Worm (Caenorhabditis elegans) whole organism, young adult: ENCODE data around the gene str-88.
"Not testable (repeated sequence)": the region's sequence is repeated elsewhere in the genome, so short reads cannot be mapped to it uniquely, and the experiment has no call there.

Source experiments
- B0019.2 ChIP-seq: fragments of 200-800 bp; sonication (Bioruptor generic); conservative IDR thresholded peaks from 2 replicates; pipeline ENCODE4 v1.3.6; 2022; ENCODE audit warnings: missing genetic modification reagents, missing genetic modification characterization, missing compliant biosample characterization
- B0261.1 ChIP-seq: sonication (generic microtip); optimal IDR thresholded peaks from 2 replicates; lab custom pipeline; 2016; ENCODE audit warnings: mild to moderate bottlenecking, missing genetic modification characterization, moderate library complexity, missing compliant biosample characterization
- F49E8.2 ChIP-seq: sonication (generic microtip); optimal IDR thresholded peaks from 3 replicates; lab custom pipeline; 2017; ENCODE audit warnings: missing genetic modification characterization, mild to moderate bottlenecking, missing compliant biosample characterization, antibody characterized with exemption, moderate library complexity; ENCODE audit not compliant: insufficient read depth
- F55B11.4 ChIP-seq: sonication (generic microtip); optimal IDR thresholded peaks from 2 replicates; lab custom pipeline; 2016; ENCODE audit warnings: missing compliant biosample characterization, missing genetic modification characterization, borderline replicate concordance; ENCODE audit not compliant: insufficient read depth
- F57A8.1 ChIP-seq: fragments of 200-800 bp; sonication (Bioruptor generic); optimal IDR thresholded peaks from 2 replicates; lab custom pipeline; 2018; ENCODE audit warnings: mild to moderate bottlenecking, missing genetic modification characterization, moderate library complexity, missing compliant biosample characterization
- T07F8.4 ChIP-seq: sonication (generic microtip); optimal IDR thresholded peaks from 2 replicates; lab custom pipeline; 2016; ENCODE audit warnings: mild to moderate bottlenecking, missing genetic modification characterization, moderate library complexity, missing compliant biosample characterization
- Y53F4B.3 ChIP-seq: fragments of 200-800 bp; sonication (Bioruptor generic); IDR thresholded peaks from 2 replicates; pipeline ENCODE4 v1.3.6; 2022; ENCODE audit warnings: missing genetic modification reagents, missing genetic modification characterization, missing compliant biosample characterization
- Y56A3A.18 ChIP-seq: fragments of 200-800 bp; sonication (Bioruptor generic); IDR thresholded peaks from 2 replicates; pipeline ENCODE4 v1.3.6; 2022; ENCODE audit warnings: missing genetic modification reagents, missing genetic modification characterization, missing compliant biosample characterization
- Y79H2A.3 ChIP-seq: fragments of 200-800 bp; sonication (Bioruptor generic); conservative IDR thresholded peaks from 2 replicates; pipeline ENCODE4 v1.3.6; 2022; ENCODE audit warnings: missing genetic modification reagents, missing genetic modification characterization, missing compliant biosample characterization
- aptf-2 ChIP-seq: fragments of 200-800 bp; sonication (Bioruptor generic); conservative IDR thresholded peaks from 2 replicates; pipeline ENCODE4 v1.3.6; 2022; ENCODE audit warnings: missing genetic modification reagents, missing genetic modification characterization, missing compliant biosample characterization
- aptf-3 ChIP-seq: fragments of 200-800 bp; sonication (Bioruptor generic); IDR thresholded peaks from 2 replicates; pipeline ENCODE4 v1.3.6; 2022; ENCODE audit warnings: missing genetic modification characterization, missing compliant biosample characterization
- attf-3 ChIP-seq: fragments of 200-800 bp; sonication (Bioruptor generic); conservative IDR thresholded peaks from 2 replicates; pipeline ENCODE4 v1.3.6; 2022; ENCODE audit warnings: missing genetic modification reagents, missing genetic modification characterization, missing compliant biosample characterization
- bed-1 ChIP-seq: fragments of 200-800 bp; sonication (Bioruptor generic); IDR thresholded peaks from 2 replicates; pipeline ENCODE4 v1.3.6; 2022; ENCODE audit warnings: missing genetic modification reagents, missing genetic modification characterization, missing compliant biosample characterization
- cebp-2 ChIP-seq: fragments of 200-800 bp; sonication (Bioruptor generic); IDR thresholded peaks from 2 replicates; pipeline ENCODE4 v1.3.6; 2022; ENCODE audit warnings: missing genetic modification characterization, missing compliant biosample characterization
- egl-44 ChIP-seq: fragments of 200-800 bp; sonication (Bioruptor generic); IDR thresholded peaks from 2 replicates; pipeline ENCODE4 v1.3.6; 2022; ENCODE audit warnings: missing genetic modification reagents, missing genetic modification characterization, missing compliant biosample characterization
- egrh-3 ChIP-seq: fragments of 200-800 bp; sonication (Bioruptor generic); IDR thresholded peaks from 2 replicates; pipeline ENCODE4 v1.3.6; 2022; ENCODE audit warnings: missing genetic modification reagents, missing genetic modification characterization, missing compliant biosample characterization
- hmg-20 ChIP-seq: fragments of 200-800 bp; sonication (Bioruptor generic); IDR thresholded peaks from 2 replicates; pipeline ENCODE4 v1.3.6; 2022; ENCODE audit warnings: missing genetic modification reagents, missing genetic modification characterization, missing compliant biosample characterization
- hsf-1 ChIP-seq: fragments of 200-800 bp; sonication (Bioruptor generic); IDR thresholded peaks from 2 replicates; pipeline ENCODE4 v1.3.6; 2022; ENCODE audit warnings: missing genetic modification reagents, missing genetic modification characterization, missing compliant biosample characterization
- lag-1 ChIP-seq: fragments of 200-800 bp; sonication (Bioruptor generic); IDR thresholded peaks from 2 replicates; pipeline ENCODE4 v1.3.6; 2022; ENCODE audit warnings: missing genetic modification reagents, missing genetic modification characterization, missing compliant biosample characterization
- let-526 ChIP-seq: fragments of 200-800 bp; sonication (Bioruptor generic); IDR thresholded peaks from 2 replicates; pipeline ENCODE4 v1.3.6; 2022; ENCODE audit warnings: missing genetic modification reagents, missing genetic modification characterization, missing compliant biosample characterization
- let-607 ChIP-seq, 2 experiments: fragments of 200-800 bp in 1 of 2; sonication (Bioruptor generic) in 1 of 2; sonication (generic microtip) in 1 of 2; optimal IDR thresholded peaks; 2 replicates each; lab custom pipeline; 2016 to 2018; ENCODE audit warnings: mild to moderate bottlenecking in 2 of 2, missing compliant biosample characterization in 2 of 2, missing genetic modification characterization in 2 of 2, moderate library complexity in 2 of 2, missing genotype in 1 of 2
- mcd-1 ChIP-seq: fragments of 200-800 bp; sonication (Bioruptor generic); IDR thresholded peaks from 2 replicates; pipeline ENCODE4 v1.3.6; 2022; ENCODE audit warnings: missing genetic modification reagents, missing genetic modification characterization, missing compliant biosample characterization
- nfya-2 ChIP-seq: fragments of 200-800 bp; sonication (Bioruptor generic); IDR thresholded peaks from 2 replicates; pipeline ENCODE4 v1.3.6; 2022; ENCODE audit warnings: missing genetic modification reagents, missing genetic modification characterization, missing compliant biosample characterization
- nhr-179 ChIP-seq: sonication (generic microtip); optimal IDR thresholded peaks from 2 replicates; lab custom pipeline; 2016; ENCODE audit warnings: mild to moderate bottlenecking, missing genetic modification characterization, missing compliant biosample characterization
- rcor-1 ChIP-seq: fragments of 200-800 bp; sonication (Bioruptor generic); IDR thresholded peaks from 2 replicates; pipeline ENCODE4 v1.3.6; 2022; ENCODE audit warnings: missing genetic modification reagents, missing genetic modification characterization, missing compliant biosample characterization
- rpc-1 ChIP-seq, 2 experiments: fragments of 150-350 bp in 1 of 2; sonication (generic microtip) in 1 of 2; optimal IDR thresholded peaks; 2 replicates each; lab custom pipeline; 2014 to 2018; ENCODE audit warnings: missing biosample characterization in 1 of 2, missing genetic modification characterization in 1 of 2, missing genetic modification reagents in 1 of 2, missing genotype in 1 of 2
- sdz-38 ChIP-seq: sonication (generic microtip); optimal IDR thresholded peaks from 2 replicates; lab custom pipeline; 2016; ENCODE audit warnings: missing genotype, missing genetic modification characterization, missing compliant biosample characterization
- sea-2 ChIP-seq: fragments of 200-800 bp; sonication (Bioruptor generic); IDR thresholded peaks from 2 replicates; pipeline ENCODE4 v1.3.6; 2022; ENCODE audit warnings: missing genetic modification characterization, missing compliant biosample characterization
- snpc-4 ChIP-seq, 5 experiments: fragments of 150-350 bp in 1 of 5; sonication (generic microtip) in 4 of 5; optimal IDR thresholded peaks; 2 replicates each; lab custom pipeline; 2014 to 2018; ENCODE audit warnings: missing genetic modification characterization in 5 of 5, missing biosample characterization in 3 of 5, antibody characterized with exemption in 2 of 5, mild to moderate bottlenecking in 2 of 5, missing compliant biosample characterization in 2 of 5, missing genotype in 2 of 5, moderate library complexity in 2 of 5, missing genetic modification reagents in 1 of 5
- somi-1 ChIP-seq: fragments of 200-800 bp; sonication (Bioruptor generic); optimal IDR thresholded peaks from 2 replicates; lab custom pipeline; 2018; ENCODE audit warnings: mild to moderate bottlenecking, missing genetic modification characterization, missing compliant biosample characterization
- sptf-2 ChIP-seq: fragments of 200-800 bp; sonication (Bioruptor generic); optimal IDR thresholded peaks from 2 replicates; lab custom pipeline; 2018; ENCODE audit warnings: mild to moderate bottlenecking, missing genetic modification characterization, missing compliant biosample characterization
- tbp1 ChIP-seq: fragments of 200-800 bp; sonication (Bioruptor generic); optimal IDR thresholded peaks from 2 replicates; lab custom pipeline; 2018; ENCODE audit warnings: mild to moderate bottlenecking, missing genetic modification characterization, missing compliant biosample characterization
- zim-3 ChIP-seq: sonication (generic microtip); optimal IDR thresholded peaks from 2 replicates; lab custom pipeline; 2017; ENCODE audit warnings: mild to moderate bottlenecking, missing genetic modification characterization, moderate library complexity, missing compliant biosample characterization
- ztf-18 ChIP-seq: sonication (generic microtip); optimal IDR thresholded peaks from 2 replicates; lab custom pipeline; 2016; ENCODE audit warnings: missing genotype, mild to moderate bottlenecking, missing genetic modification characterization, missing compliant biosample characterization
- ztf-25 ChIP-seq: fragments of 200-800 bp; sonication (Bioruptor generic); IDR thresholded peaks from 2 replicates; pipeline ENCODE4 v1.3.6; 2022; ENCODE audit warnings: missing genetic modification reagents, missing genetic modification characterization, missing compliant biosample characterization
- ztf-26 ChIP-seq: sonication (generic microtip); optimal IDR thresholded peaks from 2 replicates; lab custom pipeline; 2017; ENCODE audit warnings: missing genetic modification characterization, missing compliant biosample characterization
- ztf-6 ChIP-seq: fragments of 200-800 bp; sonication (Bioruptor generic); IDR thresholded peaks from 2 replicates; pipeline ENCODE4 v1.3.6; 2022; ENCODE audit warnings: missing genetic modification reagents, missing genetic modification characterization, missing compliant biosample characterization

Gene str-88

DNA sequence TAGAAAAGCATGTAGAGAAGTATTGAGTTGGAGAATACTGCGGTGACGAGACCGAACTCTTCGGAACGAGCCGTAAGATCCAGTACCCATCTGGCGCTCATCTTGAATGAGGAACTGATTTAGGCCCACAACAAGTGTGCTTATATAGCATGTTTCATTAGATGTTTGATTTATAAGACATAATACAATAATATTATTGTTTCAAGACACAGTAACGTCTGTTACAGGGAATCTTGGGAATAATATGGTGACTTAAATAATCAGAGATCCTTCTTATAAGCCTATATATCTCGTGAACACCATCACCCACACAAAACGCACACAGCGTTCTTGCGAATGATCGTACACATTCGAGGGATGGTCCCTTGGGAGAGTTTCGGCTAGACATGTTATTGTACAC is at the start of gene str-88:
Gene str-88, minus strand, starts transcription at position 101 of the 400 bp plus-strand sequence.
- TF ChIP-seq zim-3 (tag; lab: Kevin White, UChicago) (no peak), sptf-2 (GFP tag; lab: Kevin White, UChicago) (no peak), F57A8.1 (GFP tag; lab: Kevin White, UChicago) (no peak), egrh-3 (GFP tag; lab: Robert Waterston, UW) (no peak), sea-2 (GFP tag; lab: Robert Waterston, UW) (no peak)

DNA sequence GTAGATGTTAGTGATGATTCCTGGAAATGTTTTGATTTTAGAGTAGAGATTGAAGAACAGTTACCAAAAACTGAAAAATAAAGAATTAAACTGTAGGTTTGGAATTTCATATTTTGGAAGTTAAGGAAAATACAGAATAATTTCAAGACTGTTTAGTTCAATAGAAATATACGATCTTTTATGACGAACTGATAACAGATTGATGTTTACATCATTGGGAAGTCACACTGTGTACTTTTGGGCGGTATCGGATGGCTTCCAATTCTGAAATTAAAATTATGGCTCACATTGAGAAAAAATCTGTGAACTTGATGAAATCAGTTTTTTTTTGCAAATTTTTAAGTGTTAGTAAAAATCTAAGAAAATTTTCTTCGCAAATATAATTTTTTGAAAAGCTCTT is 48.8 kb upstream of the str-88 start, which contains the start of gene T26H5.8:
Gene T26H5.8, minus strand, starts transcription at position 270 of the 400 bp plus-strand sequence.
- TF ChIP-seq rcor-1 (GFP tag; lab: Robert Waterston, UW) (no peak), T07F8.4 (no peak)
- TF ChIP-seq, all 124 proteins: peak for 0

DNA sequence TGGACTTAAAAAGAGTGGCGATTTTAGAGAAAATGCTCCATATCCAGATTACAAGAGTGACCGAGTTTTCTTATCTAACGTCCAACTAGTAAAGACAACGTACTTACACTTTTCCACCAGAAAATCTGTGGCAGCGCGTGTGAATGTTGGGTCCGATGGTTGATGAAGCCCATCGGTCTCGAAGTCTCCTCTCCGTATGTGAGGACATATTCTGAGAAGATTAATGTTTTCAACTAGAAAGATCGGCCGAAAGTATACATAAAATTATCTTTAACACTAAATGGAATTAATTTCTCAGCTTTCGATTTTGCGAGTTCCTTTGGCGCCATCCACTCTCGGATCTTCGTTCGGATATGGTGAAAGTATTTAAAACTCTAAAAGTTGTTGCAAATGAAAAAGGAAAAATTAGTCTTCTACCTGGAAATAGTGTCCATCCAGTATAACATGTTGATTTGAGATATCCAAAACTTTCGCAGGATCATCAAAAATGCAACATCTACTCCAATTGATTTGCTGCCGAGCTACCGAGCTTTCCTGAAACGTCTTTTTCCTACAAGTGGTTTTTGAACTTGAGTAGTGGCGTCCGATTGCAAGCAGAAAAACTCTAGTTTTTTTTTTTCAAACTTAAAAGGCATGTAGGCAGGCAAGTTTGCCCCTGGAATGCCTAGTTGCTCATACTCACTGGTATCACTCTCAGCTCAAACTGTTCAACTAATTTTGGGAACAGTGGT is 47.8 kb upstream of the str-88 start:
- TF ChIP-seq lag-1 (GFP tag; lab: Robert Waterston, UW) (0 out of 2 replicates have a peak, but pooled peaks have one; percentile 66), somi-1 (GFP tag; lab: Kevin White, UChicago) (no peak), F55B11.4 (tag; lab: Kevin White, UChicago) (peak; percentile 20), hmg-20 (GFP tag; lab: Robert Waterston, UW) (no peak), attf-3 (0 out of 2 replicates have a peak, but pooled peaks have one; percentile 14), ztf-6 (peak; percentile 63; the same call in 1 of the 2 replicates), aptf-2 (GFP tag; lab: Robert Waterston, UW) (0 out of 2 replicates have a peak, but pooled peaks have one; percentile 61), let-607 (tag; optimal IDR thresholded peaks at IDR 0.05; lab: Kevin White, UChicago) (no peak), bed-1 (0 out of 2 replicates have a peak, but pooled peaks have one; percentile 12), nfya-2 (GFP tag; lab: Robert Waterston, UW) (0 out of 2 replicates have a peak, but pooled peaks have one; percentile 35)
- TF ChIP-seq, all 124 proteins: peak for 7

DNA sequence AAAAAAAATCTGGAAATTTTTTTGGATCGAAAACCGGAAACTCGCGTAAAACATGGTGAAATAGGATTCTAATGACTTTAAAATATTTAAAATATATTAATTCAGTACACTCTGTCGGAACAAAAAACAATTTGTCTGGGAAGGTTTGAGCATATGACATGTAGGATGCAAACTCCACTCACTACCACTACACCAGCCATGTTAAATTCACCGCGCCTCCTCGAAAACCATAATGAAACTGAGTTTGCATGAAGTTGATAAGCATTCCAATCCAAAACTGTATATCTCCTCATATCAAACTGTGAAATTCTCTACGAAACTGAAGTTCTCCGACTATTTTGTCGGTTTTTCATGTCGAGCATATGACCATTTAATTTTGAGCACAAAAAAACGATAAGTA is 45.5 kb upstream of the str-88 start:
- TF ChIP-seq Y53F4B.3 (GFP tag; lab: Robert Waterston, UW) (peak; percentile 49; the same call in 1 of the 2 replicates), B0261.1 (peak; percentile 64), let-526 (GFP tag; lab: Robert Waterston, UW) (0 out of 2 replicates have a peak, but pooled peaks have one; percentile 13), tbp1 (peak; percentile 86), ztf-25 (GFP tag; lab: Robert Waterston, UW) (peak; percentile 87; the same call in 1 of the 2 replicates), cebp-2 (GFP tag; lab: Robert Waterston, UW) (peak; percentile 76; the same call in 1 of the 2 replicates), rpc-1 (tag; optimal IDR thresholded peaks at IDR 0.05; lab: Kevin White, UChicago) (peak; percentile 58), hsf-1 (GFP tag; lab: Robert Waterston, UW) (peak; percentile 68; the same call in 1 of the 2 replicates), aptf-3 (GFP tag; lab: Robert Waterston, UW) (0 out of 2 replicates have a peak, but pooled peaks have one; percentile 56)
- TF ChIP-seq rpc-1 (optimal IDR thresholded peaks at IDR 0.05; lab: Kevin White, UChicago): not testable (repeated sequence)

DNA sequence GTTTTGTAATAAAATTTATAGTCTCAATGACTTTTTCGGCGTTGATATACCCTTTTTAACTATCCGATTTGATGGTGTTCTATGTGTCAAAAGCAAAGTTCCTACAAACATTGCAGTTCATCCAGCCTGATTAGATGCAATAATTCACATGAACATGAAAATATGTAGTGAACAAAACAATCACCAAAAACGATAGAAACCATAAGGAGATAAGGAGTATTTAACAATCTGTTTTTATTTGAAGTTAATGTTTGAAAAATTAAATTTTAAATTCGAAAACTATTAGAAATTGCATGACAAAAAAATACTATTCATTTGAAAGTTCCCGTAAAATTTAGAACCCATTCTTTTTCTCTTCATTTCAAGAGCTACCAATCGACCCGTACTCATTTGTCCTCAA is 43.3 kb upstream of the str-88 start, which contains the start of gene fbxa-209:
Gene fbxa-209, minus strand, starts transcription at position 101 of the 400 bp plus-strand sequence.
- no peak for TF ChIP-seq mcd-1 (GFP tag; lab: Robert Waterston, UW)
- no peak for TF ChIP-seq lag-1 (GFP tag; lab: Robert Waterston, UW)
- TF ChIP-seq sea-2 (GFP tag; lab: Robert Waterston, UW): no peak
- TF ChIP-seq ztf-26 (tag; lab: Kevin White, UChicago): no peak
- TF ChIP-seq egl-44 (GFP tag; lab: Robert Waterston, UW): no peak
- no peak for TF ChIP-seq snpc-4 (GFP tag; optimal IDR thresholded peaks at IDR 0.05; lab: Kevin White, UChicago)
- no peak for TF ChIP-seq snpc-4 (tag; optimal IDR thresholded peaks at IDR 0.05; lab: Kevin White, UChicago)
- no peak for TF ChIP-seq F49E8.2 (tag; lab: Kevin White, UChicago)
- no peak for TF ChIP-seq nhr-179
- no peak for TF ChIP-seq ztf-18 (tag; lab: Kevin White, UChicago)
- TF ChIP-seq B0019.2: no peak
- no peak for TF ChIP-seq tbp1
- no peak for TF ChIP-seq sdz-38
- no peak for TF ChIP-seq Y56A3A.18 (GFP tag; lab: Robert Waterston, UW)
- no peak for TF ChIP-seq Y79H2A.3 (GFP tag; lab: Robert Waterston, UW)
